Worm (Caenorhabditis elegans): ENCODE measurements around the gene cyp-34A1.

cyp-34A1 gene

ce11 chrV:15238552-15238951 is 49.2 kb downstream of the cyp-34A1 start, which contains the start of gene srw-12:
srw-12 (minus strand) TSS chrV:15238652.
- no peak for TF ChIP-seq ztf-23 (GFP tag; IDR thresholded peaks at IDR 0.05)
- no peak for TF ChIP-seq cog-1 (tag; optimal IDR thresholded peaks at IDR 0.05)
- no peak for TF ChIP-seq ztf-29 (GFP tag; IDR thresholded peaks at IDR 0.05)
- no peak for TF ChIP-seq ref-1 (GFP tag; conservative IDR thresholded peaks at IDR 0.05)
- no peak for TF ChIP-seq T22C8.4 (GFP tag; IDR thresholded peaks at IDR 0.05)
- no peak for TF ChIP-seq klf-2 (GFP tag; conservative IDR thresholded peaks at IDR 0.05)
- no peak for TF ChIP-seq med-1 (GFP tag; optimal IDR thresholded peaks at IDR 0.05; ENCODE audit: insufficient read depth)
- no peak for TF ChIP-seq tab-1 (GFP tag; IDR thresholded peaks at IDR 0.05)
- TF ChIP-seq flt-1 (GFP tag; IDR thresholded peaks at IDR 0.05), result no peak

DNA sequence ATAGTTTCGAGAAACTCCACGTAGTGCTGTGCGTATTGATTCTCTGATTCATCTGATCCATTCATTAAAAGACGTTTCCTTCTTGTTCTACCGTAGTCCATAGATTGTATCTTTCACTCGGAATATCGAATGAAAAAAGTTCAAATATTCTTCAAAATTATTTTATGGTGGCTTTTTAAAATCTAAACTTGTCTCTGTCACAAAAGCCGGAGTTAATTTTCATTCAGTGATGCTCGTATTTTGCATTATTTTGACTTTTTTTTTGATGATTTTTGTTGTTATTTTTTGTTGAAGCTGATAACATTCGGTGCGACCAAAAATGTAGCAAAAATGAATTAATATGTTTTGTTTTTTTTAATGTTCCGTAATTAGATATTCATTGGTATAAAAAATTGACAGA is 52.1 kb downstream of the cyp-34A1 start, which contains the start of gene nhr-164:
nhr-164 (minus strand) TSS at position 101 of the 400 bp plus-strand sequence.
- TF ChIP-seq flt-1 (GFP tag; IDR thresholded peaks at IDR 0.05) (no peak), T22C8.4 (GFP tag; IDR thresholded peaks at IDR 0.05) (no peak), klf-2 (GFP tag; conservative IDR thresholded peaks at IDR 0.05) (no peak), ref-1 (GFP tag; conservative IDR thresholded peaks at IDR 0.05) (no peak), med-1 (GFP tag; optimal IDR thresholded peaks at IDR 0.05; ENCODE audit: insufficient read depth) (no peak), cog-1 (tag; optimal IDR thresholded peaks at IDR 0.05) (no peak), ztf-29 (GFP tag; IDR thresholded peaks at IDR 0.05) (no peak), ztf-23 (GFP tag; IDR thresholded peaks at IDR 0.05) (no peak), tab-1 (GFP tag; IDR thresholded peaks at IDR 0.05) (no peak)

Measured in whole organism, midembryonic.